Worm (Caenorhabditis elegans): ENCODE results near the gene ilys-5.

DNA sequence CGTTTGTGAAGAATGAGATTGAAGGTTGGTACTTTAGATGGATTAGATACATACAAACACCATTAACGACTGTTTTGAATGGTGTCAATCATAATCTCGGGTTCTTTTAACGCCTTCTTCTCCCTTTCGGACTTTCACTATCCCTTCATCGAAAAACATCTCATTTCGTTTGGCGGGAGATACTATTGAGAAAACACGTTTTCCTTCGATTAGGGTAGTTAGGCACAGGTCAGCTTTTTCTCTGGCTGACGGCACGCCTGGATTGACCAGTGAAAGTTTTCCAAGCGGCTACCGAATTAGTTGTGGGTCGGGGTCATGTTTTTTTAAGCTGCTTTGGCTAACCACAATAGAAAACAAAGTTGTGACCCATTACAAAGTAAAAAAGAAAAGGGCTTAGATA is 16.7 kb downstream of the ilys-5 start:
- no peak for TF ChIP-seq aly-2 (tag; optimal IDR thresholded peaks at IDR 0.05)
- TF ChIP-seq lir-3 (tag; optimal IDR thresholded peaks at IDR 0.05): no peak
- TF ChIP-seq daf-8 (GFP tag; IDR thresholded peaks at IDR 0.05): no peak
- TF ChIP-seq T20F7.1 (GFP tag; optimal IDR thresholded peaks at IDR 0.05): no peak
- TF ChIP-seq mdt-29 (GFP tag; IDR thresholded peaks at IDR 0.05): no peak
- TF ChIP-seq nhr-41 (GFP tag; IDR thresholded peaks at IDR 0.05): no peak
- no peak for TF ChIP-seq nhr-102 (tag; optimal IDR thresholded peaks at IDR 0.05)
